Fruit fly (Drosophila melanogaster) Kc167 (cell line): ENCODE measurements around the gene nrv2.

ENCODE experiments used
- Myc ChIP-seq: fragments of >200 bp; optimal IDR thresholded peaks from 2 replicates; lab custom pipeline; 2017; ENCODE audit warnings: missing external identifiers
- Sin3A ChIP-seq: fragments of >200 bp; optimal IDR thresholded peaks from 2 replicates; lab custom pipeline; 2018; ENCODE audit warnings: missing external identifiers
- h ChIP-seq: fragments of >200 bp; optimal IDR thresholded peaks from 3 replicates; lab custom pipeline; 2018; ENCODE audit warnings: missing external identifiers
- insv ChIP-seq: fragments of >200 bp; optimal IDR thresholded peaks from 3 replicates; lab custom pipeline; 2018; ENCODE audit warnings: missing external identifiers
- psq ChIP-seq: fragments of >200 bp; optimal IDR thresholded peaks from 2 replicates; lab custom pipeline; 2017; ENCODE audit warnings: missing external identifiers

- TF ChIP-seq Myc (no peak), h (lab: Kevin White, UChicago) (no peak), Sin3A (lab: Kevin White, UChicago) (no peak), psq (lab: Kevin White, UChicago) (no peak), insv (no peak)
These were observed 35.0 kb upstream of the nrv2 start for dm6 chr2L:6833661-6834073.
